Worm (Caenorhabditis elegans): ENCODE measurements around the gene endu-2.

Gene endu-2

DNA sequence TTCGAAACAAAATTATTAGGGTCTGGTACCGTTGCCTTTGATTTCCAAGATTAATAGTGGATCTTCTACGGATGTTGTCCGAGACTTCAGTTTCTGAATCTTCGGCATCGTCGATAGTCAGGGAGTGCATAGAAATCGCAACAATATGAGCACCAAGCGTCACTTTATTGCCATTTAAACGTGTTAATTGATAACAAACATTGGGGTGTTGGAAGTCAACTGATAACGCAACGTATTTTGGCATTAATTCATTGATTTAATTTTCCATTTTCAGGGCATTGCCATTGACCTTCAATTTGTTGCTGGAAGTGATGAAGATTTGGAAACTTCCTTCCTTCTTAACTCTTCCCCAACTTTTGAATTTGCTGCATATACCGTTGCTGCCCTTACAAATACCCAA, 4.0 kb downstream of the endu-2 start, which contains the start of gene kqt-2:
TSS of gene kqt-2 (minus strand) at position 244 of the 400 bp plus-strand sequence.
- TF ChIP-seq ceh-88 (GFP tag; IDR thresholded peaks at IDR 0.05) (no peak), elt-2 (tag; optimal IDR thresholded peaks at IDR 0.05) (peak; percentile 62)

DNA sequence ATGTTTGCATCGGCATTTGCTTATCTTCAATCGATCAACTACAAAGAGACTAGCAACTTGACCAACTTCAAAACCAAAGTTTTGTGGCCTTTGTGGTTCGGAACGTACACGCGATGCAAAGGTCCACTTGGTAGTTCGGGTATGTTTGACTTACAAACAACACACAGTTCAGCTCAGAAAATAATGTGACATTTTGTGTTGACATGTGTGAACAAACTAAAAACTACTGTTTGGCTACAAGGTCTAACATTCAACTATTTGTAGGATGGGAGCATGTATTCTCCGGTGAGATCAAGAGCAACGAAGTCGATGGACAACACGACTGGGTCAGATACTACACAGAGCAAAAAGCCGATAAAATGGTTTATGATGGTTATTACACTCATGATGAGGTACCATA, 5.0 kb downstream of the endu-2 start:
- TF ChIP-seq dsc-1 (tag; optimal IDR thresholded peaks at IDR 0.05) (no peak), irx-1 (tag; optimal IDR thresholded peaks at IDR 0.05) (no peak), nhr-47 (tag; optimal IDR thresholded peaks at IDR 0.05) (no peak), unc-130 (tag; optimal IDR thresholded peaks at IDR 0.05) (no peak), ceh-63 (GFP tag; optimal IDR thresholded peaks at IDR 0.05) (no peak), ceh-88 (GFP tag; IDR thresholded peaks at IDR 0.05) (no peak), pqm-1 (tag; optimal IDR thresholded peaks at IDR 0.05) (no peak), C16A3.4 (tag; optimal IDR thresholded peaks at IDR 0.05) (no peak), aha-1 (tag; optimal IDR thresholded peaks at IDR 0.05) (no peak)

DNA sequence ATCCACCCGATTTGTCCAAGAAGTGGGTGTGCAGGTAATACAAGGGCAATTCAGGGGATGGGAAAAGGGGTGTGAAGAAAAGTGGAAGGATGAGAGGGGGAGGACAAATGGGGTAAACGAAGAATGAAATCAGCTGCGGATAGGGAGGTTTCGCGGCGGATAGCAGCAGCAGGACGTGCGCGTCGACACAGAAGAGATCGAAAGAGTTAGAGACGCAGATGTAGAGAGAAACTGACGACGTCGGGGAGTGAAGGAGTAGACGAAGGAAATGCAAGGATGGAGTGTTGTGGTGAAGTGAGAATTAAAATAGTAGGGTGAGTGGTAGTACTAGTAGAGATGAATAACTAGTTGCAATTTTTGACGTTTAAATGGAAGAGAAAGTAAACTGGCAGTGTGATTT, 10.2 kb downstream of the endu-2 start, which contains the start of gene M60.6:
TSS of gene M60.6 (minus strand) at position 166 of the 400 bp plus-strand sequence.
- TF ChIP-seq mdl-1 (tag; optimal IDR thresholded peaks at IDR 0.05) (peak in 1 of 2 experiments; percentile 30), nhr-237 (tag; optimal IDR thresholded peaks at IDR 0.05) (no peak), egl-13 (tag; optimal IDR thresholded peaks at IDR 0.05) (peak; percentile 32), nhr-47 (tag; optimal IDR thresholded peaks at IDR 0.05) (peak; percentile 60), elt-2 (tag; optimal IDR thresholded peaks at IDR 0.05) (no peak), efl-1 (optimal IDR thresholded peaks at IDR 0.05) (peak; percentile 16 to 32), efl-1 (GFP tag; optimal IDR thresholded peaks at IDR 0.05 in 1 of 2) (no peak), hlh-17 (GFP tag; optimal IDR thresholded peaks at IDR 0.05; ENCODE audit: borderline replicate concordance) (no peak), lsy-2 (tag; optimal IDR thresholded peaks at IDR 0.05) (peak in 1 of 2 experiments; percentile 42), nhr-19 (GFP tag; conservative IDR thresholded peaks at IDR 0.05) (0 out of 2 replicates have a peak, but pooled peaks have one; percentile 18), mep-1 (tag; optimal IDR thresholded peaks at IDR 0.05) (peak; percentile 64), lin-35 (GFP tag; optimal IDR thresholded peaks at IDR 0.05) (peak; percentile 4 to 5), ztf-4 (tag; optimal IDR thresholded peaks at IDR 0.05) (no peak), nhr-20 (tag; optimal IDR thresholded peaks at IDR 0.05) (peak; percentile 48), ceh-90 (tag; optimal IDR thresholded peaks at IDR 0.05) (no peak), fos-1 (tag; optimal IDR thresholded peaks at IDR 0.05) (peak; percentile 16), lir-3 (tag; optimal IDR thresholded peaks at IDR 0.05; ENCODE audit: poor library complexity) (no peak), snu-23 (GFP tag; optimal IDR thresholded peaks at IDR 0.05) (peak; percentile 61), nhr-85 (tag) (peak; percentile 87), grh-1 (GFP tag; IDR thresholded peaks at IDR 0.05) (0 out of 2 replicates have a peak, but pooled peaks have one; percentile 22), tbx-2 (tag; optimal IDR thresholded peaks at IDR 0.05) (peak; percentile 15), nhr-71 (tag; optimal IDR thresholded peaks at IDR 0.05) (peak; percentile 52), skn-1 (tag; optimal IDR thresholded peaks at IDR 0.05) (peak; percentile 7), alr-1 (tag; optimal IDR thresholded peaks at IDR 0.05; ENCODE audit: borderline replicate concordance) (no peak), blmp-1 (tag; optimal IDR thresholded peaks at IDR 0.05) (peak; percentile 76), nhr-12 (tag; optimal IDR thresholded peaks at IDR 0.05) (no peak), irx-1 (tag; optimal IDR thresholded peaks at IDR 0.05) (no peak), swsn-7 (tag; optimal IDR thresholded peaks at IDR 0.05) (peak; percentile 49), xbp-1 (tag; optimal IDR thresholded peaks at IDR 0.05) (peak; percentile 28), Y116A8C.19 (tag; optimal IDR thresholded peaks at IDR 0.05; ENCODE audit: borderline replicate concordance) (no peak), fkh-8 (tag; optimal IDR thresholded peaks at IDR 0.05) (peak; percentile 33), rnt-1 (tag; optimal IDR thresholded peaks at IDR 0.05) (peak; percentile 7), sox-4 (tag; optimal IDR thresholded peaks at IDR 0.05) (peak; percentile 29), lin-14 (GFP tag; optimal IDR thresholded peaks at IDR 0.05) (peak; percentile 84), nhr-84 (tag; optimal IDR thresholded peaks at IDR 0.05) (no peak), fkh-10 (GFP tag; optimal IDR thresholded peaks at IDR 0.05) (peak; percentile 33), nhr-90 (tag; optimal IDR thresholded peaks at IDR 0.05; ENCODE audit: poor library complexity) (peak; percentile 27), ceh-82 (tag; optimal IDR thresholded peaks at IDR 0.05) (peak in 1 of 3 experiments; percentile 73), isw-1 (GFP tag; IDR thresholded peaks at IDR 0.05) (peak; percentile 21; the same call in 1 of the 2 replicates)
